Worm (Caenorhabditis elegans) whole organism, L4 larva: ENCODE results near the gene K01A11.3.

Experiments
- D1046.2 ChIP-seq: fragments of 200-800 bp; sonication (Bioruptor generic); IDR thresholded peaks from 2 replicates; pipeline ENCODE4 v1.3.6; 2022; ENCODE audit warnings: missing genetic modification characterization, missing compliant biosample characterization
- F10B5.3 ChIP-seq: sonication (generic microtip); optimal IDR thresholded peaks from 2 replicates; lab custom pipeline; 2016; ENCODE audit warnings: mild to moderate bottlenecking, missing genetic modification characterization, missing compliant biosample characterization
- F26F4.8 ChIP-seq: fragments of 200-800 bp; sonication (Bioruptor generic); conservative IDR thresholded peaks from 2 replicates; pipeline ENCODE4 v1.3.6; 2022; ENCODE audit warnings: missing genetic modification characterization, missing compliant biosample characterization
- F37D6.2 ChIP-seq: sonication (generic microtip); optimal IDR thresholded peaks from 2 replicates; lab custom pipeline; 2016; ENCODE audit warnings: mild to moderate bottlenecking, missing genetic modification characterization, missing compliant biosample characterization
- Y105C5A.15 ChIP-seq: fragments of 200-800 bp; sonication (Bioruptor generic); IDR thresholded peaks from 2 replicates; pipeline ENCODE4 v1.3.6; 2022; ENCODE audit warnings: missing genetic modification characterization, missing compliant biosample characterization
- Y5F2A.4 ChIP-seq: fragments of 200-800 bp; sonication (Bioruptor generic); optimal IDR thresholded peaks from 2 replicates; lab custom pipeline; 2018; ENCODE audit warnings: mild to moderate bottlenecking, missing genetic modification characterization, missing compliant biosample characterization
- ZK337.2 ChIP-seq: fragments of 200-800 bp; sonication (Bioruptor generic); IDR thresholded peaks from 2 replicates; pipeline ENCODE4 v1.3.6; 2022; ENCODE audit warnings: missing genetic modification reagents, missing genetic modification characterization, missing compliant biosample characterization
- aha-1 ChIP-seq: fragments of 150-350 bp; peaks from one replicate; lab custom pipeline; 2014; ENCODE audit warnings: missing biosample characterization, missing genetic modification characterization
- aly-2 ChIP-seq: sonication (generic microtip); optimal IDR thresholded peaks from 2 replicates; lab custom pipeline; 2018; ENCODE audit warnings: missing biosample characterization, missing genetic modification characterization
- ama-1 ChIP-seq: fragments of 150-350 bp; optimal IDR thresholded peaks from 2 replicates; lab custom pipeline; 2014; ENCODE audit warnings: inconsistent platforms, mixed read lengths
- arid-1 ChIP-seq: fragments of 200-800 bp; sonication (Bioruptor generic); conservative IDR thresholded peaks from 2 replicates; pipeline ENCODE4 v1.3.6; 2022; ENCODE audit warnings: missing genetic modification reagents, missing genetic modification characterization, missing compliant biosample characterization
- ceh-20 ChIP-seq: fragments of 200-800 bp; sonication (Bioruptor generic); IDR thresholded peaks from 2 replicates; pipeline ENCODE4 v1.3.6; 2022; ENCODE audit warnings: missing genetic modification reagents, missing genetic modification characterization, missing compliant biosample characterization
- ceh-28 ChIP-seq: fragments of 150-350 bp; optimal IDR thresholded peaks from 2 replicates; lab custom pipeline; 2014; ENCODE audit warnings: missing biosample characterization, missing genetic modification reagents, missing genetic modification characterization
- ceh-32 ChIP-seq: sonication (generic microtip); optimal IDR thresholded peaks from 2 replicates; lab custom pipeline; 2016; ENCODE audit warnings: mild to moderate bottlenecking, missing genetic modification characterization, missing compliant biosample characterization; ENCODE audit not compliant: poor library complexity
- ceh-82 ChIP-seq: sonication (generic microtip); optimal IDR thresholded peaks from 2 replicates; lab custom pipeline; 2017; ENCODE audit warnings: missing biosample characterization, missing genetic modification characterization
- ces-1 ChIP-seq: fragments of 150-350 bp; sonication (generic microtip); optimal IDR thresholded peaks from 4 replicates; lab custom pipeline; 2014; ENCODE audit warnings: missing biosample characterization, missing genetic modification reagents, missing genetic modification characterization
- daf-16 ChIP-seq, 3 experiments: sonication (generic microtip); optimal IDR thresholded peaks; 2 replicates each; lab custom pipeline; 2016 to 2017; ENCODE audit warnings: missing genetic modification characterization in 3 of 3, missing genetic modification reagents in 3 of 3, mild to moderate bottlenecking in 2 of 3, missing compliant biosample characterization in 2 of 3, missing biosample characterization in 1 of 3, moderate library complexity in 1 of 3
- dve-1 ChIP-seq: sonication (generic microtip); optimal IDR thresholded peaks from 2 replicates; lab custom pipeline; 2017; ENCODE audit warnings: antibody characterized with exemption, mild to moderate bottlenecking, missing genetic modification characterization, missing compliant biosample characterization; ENCODE audit not compliant: insufficient read depth
- jun-1 ChIP-seq: fragments of 150-350 bp; optimal IDR thresholded peaks from 2 replicates; lab custom pipeline; 2014; ENCODE audit warnings: missing biosample characterization, missing genetic modification reagents, missing genetic modification characterization
- lin-15B ChIP-seq: fragments of 150-350 bp; sonication (generic microtip); optimal IDR thresholded peaks from 3 replicates; lab custom pipeline; 2014; ENCODE audit warnings: missing biosample characterization, missing genetic modification characterization
- lin-38 ChIP-seq: fragments of 200-800 bp; sonication (Bioruptor generic); IDR thresholded peaks from 2 replicates; pipeline ENCODE4 v1.3.6; 2022; ENCODE audit warnings: missing genetic modification reagents, missing genetic modification characterization, missing compliant biosample characterization
- nhr-102 ChIP-seq: sonication (generic microtip); optimal IDR thresholded peaks from 2 replicates; lab custom pipeline; 2016; ENCODE audit warnings: mild to moderate bottlenecking, missing genetic modification characterization, moderate library complexity, missing compliant biosample characterization
- nhr-28 ChIP-seq: fragments of 150-350 bp; optimal IDR thresholded peaks from 2 replicates; lab custom pipeline; 2014; ENCODE audit warnings: missing biosample characterization, missing genetic modification characterization
- nhr-77 ChIP-seq: fragments of 150-350 bp; optimal IDR thresholded peaks from 2 replicates; lab custom pipeline; 2014; ENCODE audit warnings: missing biosample characterization, missing genetic modification characterization
- php-3 ChIP-seq: fragments of 200-800 bp; sonication (Bioruptor generic); IDR thresholded peaks from 2 replicates; pipeline ENCODE4 v1.3.6; 2022; ENCODE audit warnings: missing genetic modification reagents, missing genetic modification characterization, missing compliant biosample characterization
- pqm-1 ChIP-seq: sonication (generic microtip); optimal IDR thresholded peaks from 2 replicates; lab custom pipeline; 2017; ENCODE audit warnings: missing biosample characterization, missing genetic modification characterization
- saeg-2 ChIP-seq: fragments of 200-800 bp; sonication (Bioruptor generic); IDR thresholded peaks from 2 replicates; pipeline ENCODE4 v1.3.6; 2022; ENCODE audit warnings: missing genetic modification reagents, missing genetic modification characterization, missing compliant biosample characterization
- snpc-1.2 ChIP-seq: fragments of 200-800 bp; sonication (Bioruptor generic); IDR thresholded peaks from 2 replicates; pipeline ENCODE4 v1.3.6; 2022; ENCODE audit warnings: missing genetic modification reagents, missing genetic modification characterization, missing compliant biosample characterization
- tag-97 ChIP-seq: fragments of 200-800 bp; sonication (Bioruptor generic); IDR thresholded peaks from 2 replicates; pipeline ENCODE4 v1.3.6; 2022; ENCODE audit warnings: missing genetic modification characterization, missing compliant biosample characterization
- zfp-2 ChIP-seq: sonication (generic microtip); optimal IDR thresholded peaks from 2 replicates; lab custom pipeline; 2016; ENCODE audit warnings: mild to moderate bottlenecking, missing genetic modification characterization, missing compliant biosample characterization

Gene K01A11.3

DNA sequence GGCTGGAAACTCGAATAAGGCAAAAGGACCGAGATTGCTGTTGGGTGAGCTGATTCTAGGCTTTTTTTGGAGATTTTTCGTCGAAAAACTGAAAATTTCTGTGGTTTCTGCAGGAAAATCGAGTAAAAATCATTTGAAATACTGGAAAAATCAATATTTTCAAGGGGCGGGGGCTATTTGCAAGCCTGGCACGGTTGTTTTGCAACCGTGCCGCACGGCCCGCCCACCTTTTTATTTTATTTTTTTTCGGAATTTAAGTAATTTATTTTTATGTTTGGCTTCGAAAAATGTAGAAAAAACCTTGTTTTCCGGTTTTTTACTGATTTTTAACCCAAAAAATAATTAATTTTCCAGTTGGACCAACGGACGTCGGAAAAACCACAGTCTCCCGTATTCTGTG lies 53.9 kb downstream of the K01A11.3 start:
- TF ChIP-seq jun-1 (no peak), ces-1 (no peak), php-3 (no peak), aly-2 (no peak), Y5F2A.4 (GFP tag; lab: Kevin White, UChicago) (no peak), ceh-20 (GFP tag; lab: Robert Waterston, UW) (no peak), F26F4.8 (GFP tag; lab: Robert Waterston, UW) (no peak), ceh-32 (tag; lab: Kevin White, UChicago) (no peak), ZK337.2 (GFP tag; lab: Robert Waterston, UW) (no peak), aha-1 (tag; lab: Kevin White, UChicago) (peak; percentile 6), tag-97 (GFP tag; lab: Robert Waterston, UW) (no peak), daf-16 (GFP tag; optimal IDR thresholded peaks at IDR 0.05; lab: Kevin White, UChicago) (no peak), daf-16 (tag; optimal IDR thresholded peaks at IDR 0.05; lab: Kevin White, UChicago) (peak; percentile 11), zfp-2 (tag; lab: Kevin White, UChicago) (no peak), Y105C5A.15 (GFP tag; lab: Robert Waterston, UW) (no peak), ceh-28 (no peak), F37D6.2 (tag; lab: Kevin White, UChicago) (no peak), nhr-28 (tag; lab: Kevin White, UChicago) (no peak), snpc-1.2 (GFP tag; lab: Robert Waterston, UW) (no peak), saeg-2 (GFP tag; lab: Robert Waterston, UW) (no peak), arid-1 (GFP tag; lab: Robert Waterston, UW) (no peak), ceh-82 (tag; lab: Kevin White, UChicago) (no peak), lin-38 (GFP tag; lab: Robert Waterston, UW) (peak; percentile 53), lin-15B (tag; lab: Kevin White, UChicago) (peak; percentile 9), nhr-77 (tag; lab: Kevin White, UChicago) (no peak), F10B5.3 (tag; lab: Kevin White, UChicago) (no peak), pqm-1 (tag; lab: Kevin White, UChicago) (no peak), D1046.2 (GFP tag; lab: Robert Waterston, UW) (no peak)

DNA sequence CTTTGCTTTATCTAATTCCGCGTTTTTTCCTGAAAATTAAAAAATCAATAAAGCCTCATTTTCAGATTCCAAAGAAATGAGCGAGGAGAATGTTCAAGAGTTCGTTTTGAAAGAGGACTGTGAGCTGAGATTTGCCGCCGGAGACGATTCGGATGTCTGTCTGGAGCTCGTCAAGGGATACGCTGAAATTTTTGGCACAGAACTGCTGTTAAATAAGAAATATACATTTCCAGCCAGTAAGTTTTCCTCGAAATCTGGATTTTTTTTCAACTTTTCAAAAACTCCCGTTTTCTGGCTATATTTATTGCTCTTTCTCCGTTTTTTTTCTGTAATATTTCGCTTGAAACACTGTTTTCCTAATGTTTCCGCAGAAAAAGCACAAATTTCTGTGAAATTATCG lies 54.7 kb downstream of the K01A11.3 start, which contains the start of gene clpf-1:
TSS of gene clpf-1 (plus strand) at position 66 of the 400 bp plus-strand sequence.
- TF ChIP-seq ces-1 (no peak), lin-38 (GFP tag; lab: Robert Waterston, UW) (peak; percentile 20; the same call in 1 of the 2 replicates), nhr-102 (tag; lab: Kevin White, UChicago) (no peak), dve-1 (tag; lab: Kevin White, UChicago) (peak; percentile 39), ama-1 (lab: Kevin White, UChicago) (peak; percentile 61), aha-1 (tag; lab: Kevin White, UChicago) (peak; percentile 94)
